Worm (Caenorhabditis elegans) whole organism, young adult: ENCODE results near the gene mrpl-22.

Source experiments
- F37B4.10 ChIP-seq: fragments of 200-800 bp; sonication (Bioruptor generic); IDR thresholded peaks from 2 replicates; pipeline ENCODE4 v1.3.6; 2022; ENCODE audit warnings: missing genetic modification characterization, missing compliant biosample characterization
- F49E8.2 ChIP-seq: sonication (generic microtip); optimal IDR thresholded peaks from 3 replicates; lab custom pipeline; 2017; ENCODE audit warnings: missing genetic modification characterization, mild to moderate bottlenecking, missing compliant biosample characterization, antibody characterized with exemption, moderate library complexity; ENCODE audit not compliant: insufficient read depth
- akir-1 ChIP-seq: fragments of 200-800 bp; sonication (Bioruptor generic); optimal IDR thresholded peaks from 2 replicates; lab custom pipeline; 2018; ENCODE audit warnings: mild to moderate bottlenecking, missing genetic modification characterization, moderate library complexity, missing compliant biosample characterization
- ama-1 ChIP-seq, 3 experiments: fragments of 150-350 bp in 1 of 3; sonication (generic microtip) in 2 of 3; optimal IDR thresholded peaks; 2 replicates each; lab custom pipeline; 2014 to 2018; ENCODE audit warnings: missing biosample characterization in 2 of 3, missing genetic modification characterization in 2 of 3, missing genetic modification reagents in 2 of 3
- ceh-100 ChIP-seq: fragments of 200-800 bp; sonication (Bioruptor generic); IDR thresholded peaks from 2 replicates; pipeline ENCODE4 v1.3.6; 2022; ENCODE audit warnings: missing genetic modification reagents, missing genetic modification characterization, missing compliant biosample characterization
- dpff-1 ChIP-seq: sonication (generic microtip); optimal IDR thresholded peaks from 2 replicates; lab custom pipeline; 2017; ENCODE audit warnings: mild to moderate bottlenecking, missing genetic modification characterization, missing compliant biosample characterization
- nfya-1 ChIP-seq: sonication (generic microtip); optimal IDR thresholded peaks from 2 replicates; lab custom pipeline; 2017; ENCODE audit warnings: antibody characterized with exemption, missing compliant biosample characterization, missing genetic modification characterization, borderline replicate concordance; ENCODE audit not compliant: insufficient read depth
- nfyb-1 ChIP-seq: fragments of 200-800 bp; sonication (Bioruptor generic); IDR thresholded peaks from 2 replicates; pipeline ENCODE4 v1.3.6; 2022; ENCODE audit warnings: missing genetic modification reagents, missing genetic modification characterization, missing compliant biosample characterization
- pha-4 ChIP-seq: fragments of 150-350 bp; sonication (generic microtip); optimal IDR thresholded peaks from 2 replicates; lab custom pipeline; 2014; ENCODE audit warnings: missing biosample characterization, missing genetic modification reagents, missing genetic modification characterization
- snpc-1.1 ChIP-seq: sonication (generic microtip); optimal IDR thresholded peaks from 2 replicates; lab custom pipeline; 2017; ENCODE audit warnings: missing genetic modification characterization, mild to moderate bottlenecking, missing compliant biosample characterization, antibody characterized with exemption, moderate library complexity, missing genotype, missing genetic modification reagents; ENCODE audit not compliant: insufficient read depth
- snpc-4 ChIP-seq, 5 experiments: fragments of 150-350 bp in 1 of 5; sonication (generic microtip) in 4 of 5; optimal IDR thresholded peaks; 2 replicates each; lab custom pipeline; 2014 to 2018; ENCODE audit warnings: missing genetic modification characterization in 5 of 5, missing biosample characterization in 3 of 5, antibody characterized with exemption in 2 of 5, mild to moderate bottlenecking in 2 of 5, missing compliant biosample characterization in 2 of 5, missing genotype in 2 of 5, moderate library complexity in 2 of 5, missing genetic modification reagents in 1 of 5
- unc-62 ChIP-seq: fragments of 150-350 bp; optimal IDR thresholded peaks from 2 replicates; lab custom pipeline; 2014; ENCODE audit warnings: missing biosample characterization, missing genetic modification reagents, missing genetic modification characterization

ce11 chrIII:10653479-10653878, 38.2 kb downstream of the mrpl-22 start:
- TF ChIP-seq F49E8.2 (tag; lab: Kevin White, UChicago) (no peak), unc-62 (GFP tag; lab: Kevin White, UChicago) (no peak), pha-4 (no peak), ama-1 (optimal IDR thresholded peaks at IDR 0.05; lab: Kevin White, UChicago) (no peak), ama-1 (GFP tag; optimal IDR thresholded peaks at IDR 0.05; lab: Kevin White, UChicago) (no peak), snpc-4 (GFP tag; optimal IDR thresholded peaks at IDR 0.05; lab: Kevin White, UChicago) (no peak), snpc-4 (tag; optimal IDR thresholded peaks at IDR 0.05; lab: Kevin White, UChicago) (no peak), F37B4.10 (no peak), nfya-1 (no peak), snpc-1.1 (tag; lab: Kevin White, UChicago) (no peak), akir-1 (GFP tag; lab: Kevin White, UChicago) (no peak), dpff-1 (tag; lab: Kevin White, UChicago) (no peak), ceh-100 (no peak), nfyb-1 (GFP tag; lab: Robert Waterston, UW) (no peak)
